Fruit fly (Drosophila melanogaster): Measurements from ENCODE around the gene CG14957.
A peak's percentile ranks its signal among the peaks of the same experiment; 100 is the strongest.

Gene CG14957

DNA sequence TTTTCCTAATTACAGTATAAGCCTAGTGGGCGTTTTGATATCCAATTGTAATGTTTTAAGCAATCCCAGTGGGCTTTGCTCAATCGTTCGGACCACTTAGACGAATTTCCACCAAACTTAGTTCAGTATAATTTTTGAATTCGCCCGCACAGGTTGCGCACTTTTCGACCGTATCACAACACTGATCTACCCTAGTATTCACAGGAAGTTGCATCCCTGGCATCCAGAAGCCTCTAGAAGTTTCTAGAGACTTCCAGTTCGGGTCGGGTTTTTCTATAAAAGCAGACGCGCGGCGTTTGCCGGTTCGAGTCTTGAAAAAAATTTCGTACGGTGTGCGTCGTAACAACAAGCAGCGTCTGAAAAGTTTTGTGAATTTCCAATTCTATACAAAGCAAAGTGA lies 5.5 kb downstream of the CG14957 start, which contains the start of gene Hsp83 (continued):
- TF ChIP-seq CG13287 (GFP tag; IDR thresholded peaks at IDR 0.05; ENCODE audit: partially characterized antibody) (no peak), gcm (GFP tag; optimal IDR thresholded peaks at IDR 0.05) (peak; percentile 98), Hmx (GFP tag; optimal IDR thresholded peaks at IDR 0.05) (peak; percentile 39), CG12659 (GFP tag; optimal IDR thresholded peaks at IDR 0.05) (peak; percentile 98), CHES-1-like (GFP tag; optimal IDR thresholded peaks at IDR 0.05) (peak; percentile 96), Deaf1 (tag; optimal IDR thresholded peaks at IDR 0.05) (peak; percentile 80), lov (optimal IDR thresholded peaks at IDR 0.05) (no peak), lov (GFP tag; IDR thresholded peaks at IDR 0.05) (peak; percentile 98), Stat92E (GFP tag; optimal IDR thresholded peaks at IDR 0.05) (peak in 1 of 3 experiments; percentile 84), Antp (GFP tag; optimal IDR thresholded peaks at IDR 0.05) (peak; percentile 90), CG15269 (tag; optimal IDR thresholded peaks at IDR 0.05) (peak; percentile 95), gcm2 (GFP tag; optimal IDR thresholded peaks at IDR 0.05) (peak; percentile 92), run (tag; optimal IDR thresholded peaks at IDR 0.05) (peak; percentile 91), wor (GFP tag; IDR thresholded peaks at IDR 0.05) (peak; percentile 41; the same call in 1 of the 2 replicates), CG8281 (tag; optimal IDR thresholded peaks at IDR 0.05) (peak; percentile 74), scrt (GFP tag; optimal IDR thresholded peaks at IDR 0.05) (peak; percentile 98), CG14014 (GFP tag; IDR thresholded peaks at IDR 0.05) (peak; percentile 90), Sox102F (GFP tag; optimal IDR thresholded peaks at IDR 0.05) (no peak), CG7556 (GFP tag; optimal IDR thresholded peaks at IDR 0.05) (peak; percentile 88), Doc2 (GFP tag; IDR thresholded peaks at IDR 0.05) (0 out of 2 replicates have a peak, but pooled peaks have one; percentile 33), Adf1 (GFP tag; IDR thresholded peaks at IDR 0.05) (peak; percentile 77), ap (GFP tag; IDR thresholded peaks at IDR 0.05) (peak; percentile 88), Jarid2 (GFP tag; optimal IDR thresholded peaks at IDR 0.05) (peak; percentile 87), CG2678 (tag; optimal IDR thresholded peaks at IDR 0.05) (peak; percentile 91), Sox100B (GFP tag; optimal IDR thresholded peaks at IDR 0.05) (peak; percentile 94), Neu2 (GFP tag; optimal IDR thresholded peaks at IDR 0.05; ENCODE audit: borderline replicate concordance) (peak; percentile 59), CG2129 (GFP tag; IDR thresholded peaks at IDR 0.05; ENCODE audit: partially characterized antibody) (no peak), abd-A (tag; optimal IDR thresholded peaks at IDR 0.05) (no peak), vnd (GFP tag; IDR thresholded peaks at IDR 0.05; ENCODE audit: partially characterized antibody) (no peak), CG8089 (GFP tag; optimal IDR thresholded peaks at IDR 0.05) (peak; percentile 92), CG4730 (GFP tag; IDR thresholded peaks at IDR 0.05) (peak; percentile 77; the same call in 1 of the 2 replicates), CG10431 (GFP tag; optimal IDR thresholded peaks at IDR 0.05) (peak; percentile 99), CG18011 (GFP tag; optimal IDR thresholded peaks at IDR 0.05) (peak; percentile 90), CG3407 (GFP tag; optimal IDR thresholded peaks at IDR 0.05) (peak; percentile 94), CG3065 (GFP tag; optimal IDR thresholded peaks at IDR 0.05) (peak; percentile 94), CG8924 (tag; optimal IDR thresholded peaks at IDR 0.05) (peak; percentile 81), pros (GFP tag; optimal IDR thresholded peaks at IDR 0.05) (peak; percentile 82), CG6654 (GFP tag; optimal IDR thresholded peaks at IDR 0.05) (peak; percentile 84), prd (optimal IDR thresholded peaks at IDR 0.05) (no peak), prd (GFP tag; IDR thresholded peaks at IDR 0.05) (peak; percentile 71), CG6765 (GFP tag; optimal IDR thresholded peaks at IDR 0.05) (peak; percentile 100), CG7786 (GFP tag; optimal IDR thresholded peaks at IDR 0.05) (peak; percentile 89), Nf-YC (tag; optimal IDR thresholded peaks at IDR 0.05) (peak; percentile 86), dmrt11E (tag; optimal IDR thresholded peaks at IDR 0.05) (peak; percentile 81), insv (GFP tag; optimal IDR thresholded peaks at IDR 0.05) (peak in 1 of 2 experiments; percentile 89), h (optimal IDR thresholded peaks at IDR 0.05) (no peak)

All from whole organism, embryonic.